Worm (Caenorhabditis elegans): ENCODE data around the gene ndab-1.

The ndab-1 gene

ce11 chrIII:11935032-11935947 is 19.8 kb upstream of the ndab-1 start:
- TF ChIP-seq dao-5 (tag; optimal IDR thresholded peaks at IDR 0.05) (no peak), him-1 (tag; optimal IDR thresholded peaks at IDR 0.05) (no peak), W03F9.2 (tag; optimal IDR thresholded peaks at IDR 0.05) (no peak)

ce11 chrIII:11933539-11933938 is 18.0 kb upstream of the ndab-1 start, which contains the start of gene dolk-1:
dolk-1 (minus strand) TSS chrIII:11933639.
- no peak for TF ChIP-seq dao-5 (tag; optimal IDR thresholded peaks at IDR 0.05)
- TF ChIP-seq W03F9.2 (tag; optimal IDR thresholded peaks at IDR 0.05), result no peak
- TF ChIP-seq him-1 (tag; optimal IDR thresholded peaks at IDR 0.05), result no peak

- TF ChIP-seq dao-5 (tag; optimal IDR thresholded peaks at IDR 0.05) (no peak), him-1 (tag; optimal IDR thresholded peaks at IDR 0.05) (no peak), W03F9.2 (tag; optimal IDR thresholded peaks at IDR 0.05) (no peak)
Observed at ce11 chrIII:11931960-11932359, 16.4 kb upstream of the ndab-1 start.

- no peak for TF ChIP-seq W03F9.2 (tag; optimal IDR thresholded peaks at IDR 0.05)
Observed at ce11 chrIII:11930899-11931298, 15.4 kb upstream of the ndab-1 start.

- TF ChIP-seq W03F9.2 (tag; optimal IDR thresholded peaks at IDR 0.05) (no peak), him-1 (tag; optimal IDR thresholded peaks at IDR 0.05) (no peak), dao-5 (tag; optimal IDR thresholded peaks at IDR 0.05) (no peak)
Observed at ce11 chrIII:11923586-11923985, 8.1 kb upstream of the ndab-1 start, which contains the start of gene nft-1. nft-1 (plus strand) TSS chrIII:11923886.

ce11 chrIII:11921658-11922098 is 6.2 kb upstream of the ndab-1 start, which contains the start of gene Y56A3A.22:
Y56A3A.22 (plus strand) TSS chrIII:11921692.
- no peak for TF ChIP-seq dao-5 (tag; optimal IDR thresholded peaks at IDR 0.05)
- TF ChIP-seq him-1 (tag; optimal IDR thresholded peaks at IDR 0.05), result no peak
- no peak for TF ChIP-seq W03F9.2 (tag; optimal IDR thresholded peaks at IDR 0.05)

- TF ChIP-seq dao-5 (tag; optimal IDR thresholded peaks at IDR 0.05), result no peak
- no peak for TF ChIP-seq him-1 (tag; optimal IDR thresholded peaks at IDR 0.05)
- TF ChIP-seq W03F9.2 (tag; optimal IDR thresholded peaks at IDR 0.05), result peak; percentile 54
Observed at ce11 chrIII:11920187-11920785, 4.8 kb upstream of the ndab-1 start, which contains the start of the genes ccf-1 and trap-4. ccf-1 (minus strand) TSS chrIII:11920237. trap-4 (plus strand) TSS chrIII:11920735.

ce11 chrIII:11918247-11918769 is 2.8 kb upstream of the ndab-1 start, which contains the start of gene znf-593:
znf-593 (minus strand) TSS chrIII:11918719.
- TF ChIP-seq W03F9.2 (tag; optimal IDR thresholded peaks at IDR 0.05), result no peak
- no peak for TF ChIP-seq him-1 (tag; optimal IDR thresholded peaks at IDR 0.05)
- TF ChIP-seq dao-5 (tag; optimal IDR thresholded peaks at IDR 0.05), result no peak

ce11 chrIII:11917525-11917924 is 2.0 kb upstream of the ndab-1 start:
- TF ChIP-seq W03F9.2 (tag; optimal IDR thresholded peaks at IDR 0.05) (no peak), dao-5 (tag; optimal IDR thresholded peaks at IDR 0.05) (no peak), him-1 (tag; optimal IDR thresholded peaks at IDR 0.05) (no peak)

ce11 chrIII:11917090-11917489 is 1.6 kb upstream of the ndab-1 start:
- TF ChIP-seq him-1 (tag; optimal IDR thresholded peaks at IDR 0.05) (no peak), W03F9.2 (tag; optimal IDR thresholded peaks at IDR 0.05) (no peak), dao-5 (tag; optimal IDR thresholded peaks at IDR 0.05) (no peak)

ce11 chrIII:11916260-11916659 is 748 bp upstream of the ndab-1 start:
- no peak for TF ChIP-seq him-1 (tag; optimal IDR thresholded peaks at IDR 0.05)
- no peak for TF ChIP-seq dao-5 (tag; optimal IDR thresholded peaks at IDR 0.05)
- no peak for TF ChIP-seq W03F9.2 (tag; optimal IDR thresholded peaks at IDR 0.05)

ce11 chrIII:11914220-11914619 is 1.3 kb downstream of the ndab-1 start, which contains the start of gene Y56A3A.16:
Y56A3A.16 (minus strand) TSS chrIII:11914320.
- no peak for TF ChIP-seq dao-5 (tag; optimal IDR thresholded peaks at IDR 0.05)
- TF ChIP-seq W03F9.2 (tag; optimal IDR thresholded peaks at IDR 0.05), result no peak
- TF ChIP-seq him-1 (tag; optimal IDR thresholded peaks at IDR 0.05), result no peak

ce11 chrIII:11909778-11910177 is 5.7 kb downstream of the ndab-1 start, which contains the start of gene faah-4:
faah-4 (minus strand) TSS chrIII:11909878.
- TF ChIP-seq W03F9.2 (tag; optimal IDR thresholded peaks at IDR 0.05) (no peak), him-1 (tag; optimal IDR thresholded peaks at IDR 0.05) (no peak), dao-5 (tag; optimal IDR thresholded peaks at IDR 0.05) (no peak)

All from whole organism, L4/young adult.